Fruit fly (Drosophila melanogaster) whole organism: ENCODE data around the gene CG10431.
A peak's percentile ranks its signal among the peaks of the same experiment; 100 is the strongest.

Experiments used
- CG8478 ChIP-seq: fragments of >200 bp; optimal IDR thresholded peaks from 2 replicates; lab custom pipeline; 2018; ENCODE audit warnings: inconsistent platforms
- Dll ChIP-seq: fragments of >200 bp; optimal IDR thresholded peaks from 2 replicates; lab custom pipeline; 2017
- EcR ChIP-seq, 2 experiments: fragments of >200 bp; optimal IDR thresholded peaks; 2 replicates each; lab custom pipeline; 2017; ENCODE audit warnings: missing biosample characterization in 2 of 2, missing genetic modification characterization in 2 of 2, missing genetic modification reagents in 2 of 2
- pan ChIP-seq: fragments of >200 bp; optimal IDR thresholded peaks from 2 replicates; lab custom pipeline; 2017
- psq ChIP-seq: fragments of >200 bp; optimal IDR thresholded peaks from 2 replicates; lab custom pipeline; 2017
- usp ChIP-seq: fragments of >200 bp; optimal IDR thresholded peaks from 2 replicates; lab custom pipeline; 2017; ENCODE audit warnings: missing biosample characterization, missing genetic modification characterization, mixed read lengths

The CG10431 gene

DNA sequence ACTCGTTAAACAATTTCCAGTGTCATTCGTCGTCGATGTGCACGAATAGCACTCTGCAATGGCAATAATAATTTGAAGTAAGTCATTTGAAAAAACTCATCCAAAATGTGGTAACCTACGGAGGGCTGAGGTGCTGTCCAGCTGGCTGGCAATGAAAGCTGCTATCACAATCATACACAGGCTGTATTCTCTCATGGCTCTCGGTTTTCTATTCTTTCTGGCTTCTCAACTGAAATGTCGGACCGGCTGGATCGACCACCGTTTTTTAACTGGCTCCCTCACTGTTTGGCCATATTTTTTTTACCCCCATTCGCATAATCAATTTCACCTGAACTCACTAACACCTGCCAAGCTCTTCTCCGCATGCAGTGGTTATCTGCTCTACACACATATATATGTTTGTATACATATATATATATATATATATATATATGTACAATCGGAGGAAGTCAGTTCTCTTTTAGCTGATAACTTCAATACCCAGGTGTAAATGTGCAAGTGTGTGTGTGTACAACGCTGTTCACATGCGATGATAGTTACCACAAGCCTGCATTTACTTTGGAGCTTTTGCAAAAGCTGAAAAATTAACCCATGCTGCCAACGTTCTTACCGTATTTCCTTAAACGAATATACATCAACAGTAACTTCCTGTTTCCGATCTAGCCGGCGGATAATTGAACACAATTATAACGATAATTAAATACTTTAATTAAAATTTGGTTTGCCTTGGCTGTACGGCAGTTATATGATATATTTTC, 21.3 kb downstream of the CG10431 start, which contains the start of gene CG10650:
CG10650 (minus strand) TSS at position 275 of the 758 bp plus-strand sequence.
- TF ChIP-seq CG8478 (lab: Kevin White, UChicago) (no peak), Dll (lab: Kevin White, UChicago) (no peak), pan (lab: Kevin White, UChicago) (no peak), EcR (GFP tag; optimal IDR thresholded peaks at IDR 0.05; lab: Kevin White, UChicago) (no peak), usp (no peak), psq (lab: Kevin White, UChicago) (no peak)

DNA sequence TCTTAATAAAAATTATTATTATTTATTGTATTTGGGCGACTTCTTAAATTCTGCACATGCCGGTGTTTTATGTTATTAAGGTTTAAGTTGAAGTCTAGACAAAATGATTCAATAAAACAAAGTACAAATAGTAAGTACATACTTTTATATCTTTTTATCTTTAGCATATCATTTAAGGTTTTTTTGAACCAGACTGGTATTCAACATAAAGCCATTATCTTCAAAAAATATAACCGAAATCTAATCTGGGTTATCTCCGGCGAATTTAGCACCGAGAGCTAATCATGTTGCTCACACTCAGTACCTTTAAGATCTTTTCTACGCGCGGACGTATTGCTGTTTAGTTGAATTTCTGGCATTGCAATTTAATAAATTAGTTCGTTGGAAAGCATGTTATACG, 22.6 kb downstream of the CG10431 start, which contains the start of gene CG31792:
CG31792 (plus strand) TSS at position 301 of the 400 bp plus-strand sequence.
- TF ChIP-seq psq (lab: Kevin White, UChicago) (no peak), EcR (GFP tag; optimal IDR thresholded peaks at IDR 0.05; lab: Kevin White, UChicago) (no peak), usp (no peak), CG8478 (lab: Kevin White, UChicago) (no peak), Dll (lab: Kevin White, UChicago) (no peak), pan (lab: Kevin White, UChicago) (no peak)

DNA sequence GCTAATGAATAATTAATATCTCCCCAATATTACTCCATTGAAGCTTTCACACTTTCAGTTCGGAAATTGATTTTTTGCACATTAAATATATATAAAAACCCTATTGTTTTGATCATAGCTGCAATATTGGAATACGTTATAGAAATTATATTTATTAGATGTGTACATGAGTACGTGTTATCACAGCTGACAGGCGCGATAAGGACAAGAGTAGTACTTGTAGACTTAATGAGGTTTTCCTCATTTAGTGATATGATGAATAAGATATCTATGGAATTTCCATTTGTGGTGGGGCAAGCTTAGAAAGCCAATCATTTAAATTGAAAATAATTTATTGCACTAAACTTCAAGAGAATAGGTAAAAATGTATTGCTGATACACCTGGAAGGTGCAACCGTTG, 28.0 kb downstream of the CG10431 start:
- TF ChIP-seq EcR (GFP tag; optimal IDR thresholded peaks at IDR 0.05; lab: Kevin White, UChicago) (no peak), Dll (lab: Kevin White, UChicago) (no peak)

DNA sequence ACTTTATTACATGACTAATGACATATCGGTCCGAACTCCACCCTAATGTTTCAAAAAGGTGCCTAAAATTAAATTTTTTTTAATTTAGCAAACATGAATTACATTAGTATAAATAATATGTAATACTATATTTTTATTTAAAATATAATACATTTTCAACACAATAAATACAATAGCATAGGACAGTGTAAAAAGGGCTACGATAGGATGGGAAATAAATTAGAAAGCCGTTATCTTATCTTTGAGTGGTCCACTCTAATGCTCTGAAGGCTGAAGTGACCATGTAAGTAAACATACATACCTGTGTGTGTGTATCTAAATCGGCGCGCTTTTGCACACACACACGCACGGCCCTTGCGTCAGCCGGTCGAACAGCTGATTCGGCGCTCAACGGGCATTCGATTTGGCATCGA, 28.5 kb downstream of the CG10431 start, which contains the start of gene CG31793:
CG31793 (plus strand) TSS at position 409 of the 413 bp plus-strand sequence.
- TF ChIP-seq CG8478 (lab: Kevin White, UChicago) (no peak), psq (lab: Kevin White, UChicago) (no peak), usp (no peak), Dll (lab: Kevin White, UChicago) (no peak), pan (lab: Kevin White, UChicago) (no peak), EcR (GFP tag; optimal IDR thresholded peaks at IDR 0.05; lab: Kevin White, UChicago) (no peak)

DNA sequence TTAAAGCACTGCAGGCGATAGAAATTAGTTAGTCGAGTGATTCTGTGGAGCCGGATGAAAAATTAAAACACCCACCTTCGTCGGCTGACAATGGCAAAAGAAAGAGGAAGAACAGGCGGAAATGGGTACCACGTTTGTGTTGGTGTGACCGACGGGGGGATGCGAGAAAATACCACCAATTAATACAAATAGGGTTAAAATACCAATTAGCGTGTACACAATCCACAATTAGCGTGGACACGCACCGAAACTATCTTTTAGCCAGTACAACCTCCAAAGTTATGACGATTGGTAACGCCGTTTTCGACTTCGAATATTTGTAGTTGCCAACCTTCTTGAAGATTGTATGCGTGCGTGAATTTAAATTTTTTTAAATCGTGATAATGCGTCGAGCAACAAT, 34.6 kb downstream of the CG10431 start, which contains the start of gene RpL30:
RpL30 (minus strand) TSS at position 177 of the 400 bp plus-strand sequence.
- no peak for TF ChIP-seq pan (lab: Kevin White, UChicago)
- no peak for TF ChIP-seq usp
- no peak for TF ChIP-seq EcR (GFP tag; optimal IDR thresholded peaks at IDR 0.05; lab: Kevin White, UChicago)
- TF ChIP-seq psq (lab: Kevin White, UChicago), result no peak
- TF ChIP-seq CG8478 (lab: Kevin White, UChicago), result no peak
- TF ChIP-seq Dll (lab: Kevin White, UChicago), result no peak

DNA sequence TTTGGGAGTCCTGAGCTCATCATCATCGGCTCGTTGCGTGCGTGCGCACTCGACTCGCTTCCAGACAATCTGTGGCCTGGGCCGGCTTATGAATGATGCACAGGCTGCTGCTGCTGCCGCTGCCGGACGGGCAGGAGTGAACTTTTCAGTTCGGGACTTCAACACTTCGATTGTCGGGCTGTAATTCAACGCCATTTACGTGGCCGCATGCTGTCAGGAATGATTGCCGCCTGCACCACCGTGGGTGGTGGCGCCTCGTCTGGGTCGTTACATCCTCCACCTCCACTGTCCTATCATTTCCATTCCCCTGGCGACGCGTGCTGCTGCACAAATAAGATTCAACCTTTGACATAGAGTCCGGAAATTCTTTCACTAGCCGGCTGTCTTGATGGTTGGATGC, 35.5 kb downstream of the CG10431 start:
- TF ChIP-seq Dll (lab: Kevin White, UChicago) (no peak), usp (no peak), EcR (GFP tag; optimal IDR thresholded peaks at IDR 0.05; lab: Kevin White, UChicago) (no peak), CG8478 (lab: Kevin White, UChicago) (no peak), psq (lab: Kevin White, UChicago) (no peak), pan (lab: Kevin White, UChicago) (no peak)

DNA sequence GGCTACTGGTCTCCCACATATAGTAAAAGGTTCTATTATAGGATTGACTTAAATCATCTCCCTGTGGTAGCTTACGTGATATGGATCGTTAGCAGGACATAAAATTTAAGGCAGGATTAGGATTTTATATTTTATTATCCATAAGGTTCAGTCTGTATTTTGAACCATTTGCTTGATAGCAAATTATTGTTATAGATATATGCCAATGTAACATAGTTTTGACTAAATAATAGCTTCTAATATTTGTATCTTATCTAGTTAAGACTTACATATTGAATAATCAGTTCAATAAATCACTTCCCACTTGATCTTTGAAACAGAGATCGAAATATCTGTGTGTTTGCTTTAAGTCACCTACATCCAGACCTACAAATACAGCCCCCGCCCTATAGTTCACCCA, 36.1 kb downstream of the CG10431 start, which contains the start of gene robl37BC:
robl37BC (plus strand) TSS at position 301 of the 400 bp plus-strand sequence.
- no peak for TF ChIP-seq pan (lab: Kevin White, UChicago)
- no peak for TF ChIP-seq Dll (lab: Kevin White, UChicago)
- no peak for TF ChIP-seq EcR (GFP tag; optimal IDR thresholded peaks at IDR 0.05; lab: Kevin White, UChicago)
- no peak for TF ChIP-seq CG8478 (lab: Kevin White, UChicago)
- no peak for TF ChIP-seq usp
- no peak for TF ChIP-seq psq (lab: Kevin White, UChicago)

DNA sequence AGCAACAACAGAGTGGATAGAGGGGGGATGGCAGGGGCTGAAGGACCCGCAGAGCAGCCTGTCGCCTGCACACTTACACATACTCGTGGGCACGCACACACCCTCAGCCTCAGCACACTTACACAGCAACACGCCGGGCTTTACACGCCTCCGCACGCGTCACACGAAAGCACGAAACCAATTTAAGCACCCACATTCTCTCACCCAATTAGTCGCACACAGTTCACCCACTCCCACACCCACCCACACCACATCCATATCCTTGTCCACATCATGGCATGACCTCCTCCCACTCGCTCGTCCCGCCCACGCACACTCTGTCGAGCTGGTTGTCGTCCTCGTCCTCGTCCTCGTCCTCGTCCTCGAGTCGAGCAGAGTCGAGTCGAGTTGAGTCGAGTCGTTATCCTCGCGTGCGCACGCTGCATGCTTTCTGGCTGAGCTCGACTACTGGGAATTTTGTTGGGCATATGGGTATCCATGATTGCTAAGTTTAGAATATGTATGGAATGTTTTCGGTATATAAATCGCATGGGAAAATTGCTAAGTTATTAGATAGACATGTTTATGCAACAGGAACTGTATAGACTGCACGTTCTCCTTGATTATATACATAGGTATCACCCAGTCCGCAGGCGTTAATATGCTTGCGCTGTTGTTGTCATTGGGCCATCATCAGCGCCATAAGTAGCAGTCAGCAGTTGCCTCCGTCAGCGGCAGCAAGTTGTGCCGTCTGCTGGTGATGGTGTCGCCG, 37.6 kb downstream of the CG10431 start:
- TF ChIP-seq psq (lab: Kevin White, UChicago) (no peak), pan (lab: Kevin White, UChicago) (peak; percentile 62), EcR (GFP tag; optimal IDR thresholded peaks at IDR 0.05; lab: Kevin White, UChicago) (no peak)

DNA sequence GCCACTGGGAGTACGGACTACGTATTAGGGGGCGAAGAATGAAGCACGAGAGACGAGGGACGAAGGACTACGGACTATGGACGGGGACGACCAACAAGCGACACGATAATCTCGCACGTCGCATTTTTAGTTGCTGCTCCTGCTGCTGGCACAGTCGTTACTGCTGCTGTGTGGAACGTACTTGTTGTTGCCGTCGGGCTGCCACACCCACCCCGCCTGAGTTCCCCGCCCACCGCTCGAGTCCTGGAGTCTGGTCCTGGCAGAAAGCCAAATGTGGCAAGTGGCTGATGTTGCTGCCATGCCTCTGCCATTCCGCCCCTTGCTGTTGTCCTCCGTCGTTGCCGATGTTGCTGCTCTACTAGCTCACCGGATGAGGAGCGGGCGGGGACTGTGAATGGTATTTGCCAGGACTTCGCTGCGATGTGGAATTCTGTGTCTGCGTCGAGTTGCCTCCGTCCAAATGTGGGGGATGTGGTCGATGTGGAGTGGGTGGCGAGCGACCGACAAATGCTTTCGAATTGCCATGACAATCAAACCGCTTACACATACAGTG, 38.3 kb downstream of the CG10431 start:
- no peak for TF ChIP-seq usp
- no peak for TF ChIP-seq EcR (GFP tag; optimal IDR thresholded peaks at IDR 0.05; lab: Kevin White, UChicago)
- no peak for TF ChIP-seq pan (lab: Kevin White, UChicago)
- TF ChIP-seq psq (lab: Kevin White, UChicago), result no peak

DNA sequence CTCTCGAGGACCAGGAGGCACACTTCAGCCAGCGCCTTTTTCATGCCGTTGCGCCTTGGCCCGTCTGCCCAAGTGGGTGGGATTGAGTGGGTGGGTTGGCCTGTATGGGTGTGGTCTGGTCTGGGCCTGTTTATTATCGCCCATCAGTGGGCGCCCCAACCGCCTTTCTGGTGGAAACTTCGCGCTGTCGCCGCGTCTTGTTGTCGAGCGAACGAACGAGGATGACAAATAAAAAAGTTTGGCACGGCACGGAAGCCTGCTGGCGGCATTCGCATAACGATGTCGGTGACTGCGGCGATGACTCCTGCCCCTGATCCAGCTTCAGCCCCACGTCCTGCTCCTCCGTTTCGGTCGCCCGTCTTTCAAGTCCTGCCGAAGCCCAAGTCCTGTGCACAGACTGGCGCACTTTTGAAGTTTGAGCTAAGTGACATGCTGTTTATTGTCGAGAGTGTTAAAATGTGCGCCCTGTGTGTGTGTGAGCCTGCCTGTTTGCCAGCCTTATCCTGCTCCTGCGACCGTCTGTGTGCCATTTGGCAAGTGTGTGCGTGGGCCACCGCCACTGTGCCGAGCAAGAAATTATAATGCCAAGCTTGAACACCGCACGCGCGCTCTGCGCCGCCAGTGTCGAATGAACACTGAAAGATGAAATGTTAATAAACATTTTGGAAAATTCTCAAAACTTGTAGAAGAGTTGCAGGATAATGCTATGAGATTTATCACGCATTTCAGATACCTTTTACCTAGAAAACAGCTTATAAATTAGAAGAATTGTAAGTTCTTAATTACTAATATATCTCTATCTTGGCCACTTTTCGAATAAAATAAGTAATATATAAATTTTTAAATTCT, 39.7 kb downstream of the CG10431 start:
- TF ChIP-seq pan (lab: Kevin White, UChicago) (no peak), EcR (GFP tag; optimal IDR thresholded peaks at IDR 0.05; lab: Kevin White, UChicago) (no peak), CG8478 (lab: Kevin White, UChicago) (no peak), psq (lab: Kevin White, UChicago) (no peak), Dll (lab: Kevin White, UChicago) (no peak), usp (no peak)
